Fruit fly (Drosophila melanogaster): ENCODE measurements around the gene pst.

pst gene

DNA sequence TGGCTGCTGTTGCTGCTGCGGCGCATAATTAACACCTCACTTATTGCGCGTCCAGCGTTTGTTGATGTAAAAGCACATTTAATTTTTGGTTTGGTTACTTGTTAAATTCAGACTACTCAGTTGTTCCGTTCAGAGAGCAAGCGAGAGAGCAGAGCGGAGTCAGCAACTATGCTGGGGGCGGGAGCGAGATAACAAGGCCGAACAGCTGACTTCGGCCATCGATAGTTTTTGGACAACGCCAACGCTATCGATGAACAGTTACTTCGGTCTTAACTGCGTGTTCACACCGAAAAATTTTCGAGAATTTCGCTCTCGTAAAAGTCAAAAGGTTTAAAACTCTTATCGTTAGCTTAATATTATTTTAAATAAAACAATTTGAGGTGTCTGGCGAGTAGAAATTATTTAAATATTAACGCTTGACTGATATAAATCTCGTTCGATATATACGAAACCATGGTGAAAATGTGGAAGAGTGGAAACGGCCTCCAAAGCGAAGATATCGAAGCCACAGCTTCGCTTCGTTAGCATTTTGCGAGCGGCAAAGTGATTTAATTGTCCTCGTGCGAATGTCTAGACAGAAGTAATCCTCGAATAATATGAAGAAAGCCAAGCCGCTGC is 21.4 kb upstream of the pst start, which contains the start of the genes SMSr and smid (continued):
- TF ChIP-seq Ets97D (GFP tag; optimal IDR thresholded peaks at IDR 0.05): peak; percentile 70
- TF ChIP-seq HLH3B (GFP tag; IDR thresholded peaks at IDR 0.05): 0 out of 2 replicates have a peak, but pooled peaks have one; percentile 22
- peak; percentile 71; the same call in 1 of the 2 replicates for TF ChIP-seq hbn (GFP tag; IDR thresholded peaks at IDR 0.05; ENCODE audit: partially characterized antibody)
- no peak for TF ChIP-seq z (GFP tag; IDR thresholded peaks at IDR 0.05)
- TF ChIP-seq Nf-YC (tag; optimal IDR thresholded peaks at IDR 0.05): no peak
- TF ChIP-seq B-H1 (GFP tag; IDR thresholded peaks at IDR 0.05): no peak; the same call in 2 of the 3 replicates
- no peak for TF ChIP-seq CG1792 (GFP tag; optimal IDR thresholded peaks at IDR 0.05)
- TF ChIP-seq CG9437 (GFP tag; optimal IDR thresholded peaks at IDR 0.05): peak; percentile 45
- peak; percentile 57 for TF ChIP-seq Bdp1 (GFP tag; optimal IDR thresholded peaks at IDR 0.05)
- TF ChIP-seq dpn (GFP tag; optimal IDR thresholded peaks at IDR 0.05): peak; percentile 63 to 65
- TF ChIP-seq CG7987 (GFP tag; optimal IDR thresholded peaks at IDR 0.05): peak; percentile 26
- TF ChIP-seq amos (GFP tag; IDR thresholded peaks at IDR 0.05; ENCODE audit: partially characterized antibody): peak; percentile 82
- TF ChIP-seq Meics (GFP tag; optimal IDR thresholded peaks at IDR 0.05): peak; percentile 55
- no peak for TF ChIP-seq CG5180 (GFP tag; optimal IDR thresholded peaks at IDR 0.05)
- TF ChIP-seq CG34422 (GFP tag; IDR thresholded peaks at IDR 0.05): no peak
- no peak for TF ChIP-seq odd (GFP tag; optimal IDR thresholded peaks at IDR 0.05)
- no peak for TF ChIP-seq CG10274 (GFP tag; optimal IDR thresholded peaks at IDR 0.05)
- peak; percentile 77 for TF ChIP-seq Sry-δ (GFP tag; optimal IDR thresholded peaks at IDR 0.05)
- peak; percentile 88 for TF ChIP-seq CG2116 (GFP tag; optimal IDR thresholded peaks at IDR 0.05)
- TF ChIP-seq CG8765 (GFP tag; IDR thresholded peaks at IDR 0.05): peak; percentile 52; the same call in 1 of the 2 replicates
- TF ChIP-seq ato (GFP tag; IDR thresholded peaks at IDR 0.05; ENCODE audit: partially characterized antibody): peak; percentile 65
- peak; percentile 62 for TF ChIP-seq Dip3 (GFP tag; optimal IDR thresholded peaks at IDR 0.05)
- TF ChIP-seq D (optimal IDR thresholded peaks at IDR 0.05): no peak
- peak; percentile 28 for TF ChIP-seq D (GFP tag; optimal IDR thresholded peaks at IDR 0.05)
- TF ChIP-seq so (GFP tag; IDR thresholded peaks at IDR 0.05): no peak
- TF ChIP-seq CG17568 (GFP tag; optimal IDR thresholded peaks at IDR 0.05): no peak
- peak; percentile 100 for TF ChIP-seq sug (tag; optimal IDR thresholded peaks at IDR 0.05)
- TF ChIP-seq ranshi (GFP tag; IDR thresholded peaks at IDR 0.05): 0 out of 2 replicates have a peak, but pooled peaks have one; percentile 32
- TF ChIP-seq NC2β (GFP tag; optimal IDR thresholded peaks at IDR 0.05): peak; percentile 53
- peak in 1 of 2 experiments; percentile 52 for TF ChIP-seq Dfd (GFP tag; optimal IDR thresholded peaks at IDR 0.05)
- TF ChIP-seq salm (tag; optimal IDR thresholded peaks at IDR 0.05): no peak
- TF ChIP-seq CG3281 (GFP tag; optimal IDR thresholded peaks at IDR 0.05): peak; percentile 44
- no peak for TF ChIP-seq CG11398 (GFP tag; optimal IDR thresholded peaks at IDR 0.05)
- 0 out of 3 replicates have a peak, but pooled peaks have one; percentile 55 for TF ChIP-seq ken (GFP tag; IDR thresholded peaks at IDR 0.05)
- TF ChIP-seq peb (GFP tag; IDR thresholded peaks at IDR 0.05): no peak
- peak; percentile 51 for TF ChIP-seq tin (GFP tag; optimal IDR thresholded peaks at IDR 0.05)
- TF ChIP-seq CG11247 (GFP tag; IDR thresholded peaks at IDR 0.05): 0 out of 2 replicates have a peak, but pooled peaks have one; percentile 7
- TF ChIP-seq CG18262 (tag; optimal IDR thresholded peaks at IDR 0.05): peak; percentile 67
- no peak for TF ChIP-seq CG6765 (GFP tag; optimal IDR thresholded peaks at IDR 0.05)
- 0 out of 2 replicates have a peak, but pooled peaks have one; percentile 53 for TF ChIP-seq CG42726 (GFP tag; IDR thresholded peaks at IDR 0.05; ENCODE audit: partially characterized antibody)
- no peak for TF ChIP-seq unpg (GFP tag; optimal IDR thresholded peaks at IDR 0.05)
- peak in 1 of 2 experiments; percentile 47 for TF ChIP-seq bsh (GFP tag; optimal IDR thresholded peaks at IDR 0.05)
- no peak for TF ChIP-seq usp (GFP tag; optimal IDR thresholded peaks at IDR 0.05)
- TF ChIP-seq B-H2 (GFP tag; optimal IDR thresholded peaks at IDR 0.05): peak; percentile 23
- peak; percentile 43 for TF ChIP-seq Adf1 (GFP tag; IDR thresholded peaks at IDR 0.05)
- no peak for TF ChIP-seq Neu2 (GFP tag; optimal IDR thresholded peaks at IDR 0.05; ENCODE audit: borderline replicate concordance)
- peak; percentile 42 for TF ChIP-seq slp2 (GFP tag; optimal IDR thresholded peaks at IDR 0.05)
- peak; percentile 80 for TF ChIP-seq CG9932 (GFP tag; IDR thresholded peaks at IDR 0.05)
- no peak for TF ChIP-seq jigr1 (GFP tag; IDR thresholded peaks at IDR 0.05)
- TF ChIP-seq pho (GFP tag; optimal IDR thresholded peaks at IDR 0.05): peak; percentile 61

Measured in whole organism, embryonic.